Worm (Caenorhabditis elegans) whole organism, midembryonic: ENCODE results near the gene srg-16.
"Not testable (repeated sequence)": the region's sequence is repeated elsewhere in the genome, so short reads cannot be mapped to it uniquely, and the experiment has no call there.

Experiments used
- cog-1 ChIP-seq: sonication (generic microtip); optimal IDR thresholded peaks from 2 replicates; lab custom pipeline; 2016; ENCODE audit warnings: missing genetic modification characterization, missing compliant biosample characterization
- flt-1 ChIP-seq: fragments of 200-800 bp; sonication (Bioruptor generic); IDR thresholded peaks from 2 replicates; pipeline ENCODE4 v1.3.6; 2022; ENCODE audit warnings: missing genetic modification characterization, missing compliant biosample characterization
- ref-1 ChIP-seq: fragments of 200-800 bp; sonication (Bioruptor generic); conservative IDR thresholded peaks from 2 replicates; pipeline ENCODE4 v1.3.6; 2022; ENCODE audit warnings: missing genetic modification reagents, missing genetic modification characterization, missing compliant biosample characterization

- not testable (repeated sequence) for TF ChIP-seq flt-1 (GFP tag; lab: Robert Waterston, UW); ref-1 (GFP tag; lab: Robert Waterston, UW); cog-1
These were observed 25.8 kb upstream of the srg-16 start, which contains the start of gene Y57A10C.10 for ce11 chrII:12441164-12441563.
